Worm (Caenorhabditis elegans) whole organism, mixed stage, embryonic: ENCODE results near the gene lmd-3.

Experiments
- M03D4.4 ChIP-seq: sonication (generic microtip); optimal IDR thresholded peaks from 2 replicates; lab custom pipeline; 2017; ENCODE audit warnings: mild to moderate bottlenecking, missing genetic modification characterization, missing compliant biosample characterization
- bed-3 ChIP-seq: fragments of 200-800 bp; sonication (Bioruptor generic); optimal IDR thresholded peaks from 3 replicates; lab custom pipeline; 2018; ENCODE audit warnings: mild to moderate bottlenecking, missing genetic modification characterization, moderate library complexity, missing compliant biosample characterization
- ceh-39 ChIP-seq: fragments of 150-350 bp; optimal IDR thresholded peaks from 2 replicates; lab custom pipeline; 2014; ENCODE audit warnings: missing biosample characterization, missing genetic modification characterization
- ceh-43 ChIP-seq: fragments of 200-800 bp; sonication (Bioruptor generic); optimal IDR thresholded peaks from 2 replicates; lab custom pipeline; 2018; ENCODE audit warnings: mild to moderate bottlenecking, missing genetic modification characterization, moderate library complexity, missing compliant biosample characterization
- ceh-83 ChIP-seq: fragments of 200-800 bp; sonication (Bioruptor generic); optimal IDR thresholded peaks from 2 replicates; lab custom pipeline; 2018; ENCODE audit warnings: mild to moderate bottlenecking, missing genetic modification characterization, missing compliant biosample characterization
- cnd-1 ChIP-seq: fragments of 200-800 bp; sonication (Bioruptor generic); optimal IDR thresholded peaks from 2 replicates; lab custom pipeline; 2018; ENCODE audit warnings: mild to moderate bottlenecking, missing genetic modification characterization, missing compliant biosample characterization
- drap-1 ChIP-seq: fragments of 200-800 bp; sonication (Bioruptor generic); optimal IDR thresholded peaks from 3 replicates; lab custom pipeline; 2018; ENCODE audit warnings: mild to moderate bottlenecking, missing genetic modification characterization, missing compliant biosample characterization
- elt-1 ChIP-seq: sonication (generic microtip); optimal IDR thresholded peaks from 2 replicates; lab custom pipeline; 2017; ENCODE audit warnings: missing genetic modification characterization, mild to moderate bottlenecking, missing compliant biosample characterization, antibody characterized with exemption, moderate library complexity, borderline replicate concordance; ENCODE audit not compliant: insufficient read depth
- elt-3 ChIP-seq: fragments of 150-350 bp; optimal IDR thresholded peaks from 2 replicates; lab custom pipeline; 2014; ENCODE audit warnings: missing biosample characterization, missing genetic modification characterization
- flh-1 ChIP-seq: fragments of 200-800 bp; sonication (Bioruptor generic); optimal IDR thresholded peaks from 2 replicates; lab custom pipeline; 2018; ENCODE audit warnings: mild to moderate bottlenecking, missing genetic modification characterization, moderate library complexity, missing compliant biosample characterization
- ham-2 ChIP-seq: fragments of 200-800 bp; sonication (Bioruptor generic); optimal IDR thresholded peaks from 2 replicates; lab custom pipeline; 2018; ENCODE audit warnings: mild to moderate bottlenecking, missing genetic modification characterization, missing compliant biosample characterization
- hlh-1 ChIP-seq: fragments of 150-350 bp; optimal IDR thresholded peaks from 2 replicates; lab custom pipeline; 2014; ENCODE audit warnings: missing biosample characterization, missing genetic modification reagents, missing genetic modification characterization
- lin-32 ChIP-seq: fragments of 200-800 bp; sonication (Bioruptor generic); optimal IDR thresholded peaks from 2 replicates; lab custom pipeline; 2018; ENCODE audit warnings: mild to moderate bottlenecking, missing genetic modification characterization, missing compliant biosample characterization
- lsy-2 ChIP-seq: fragments of 150-350 bp; optimal IDR thresholded peaks from 2 replicates; lab custom pipeline; 2014; ENCODE audit warnings: missing biosample characterization, missing genetic modification characterization
- mab-5 ChIP-seq: fragments of 150-350 bp; optimal IDR thresholded peaks from 2 replicates; lab custom pipeline; 2014; ENCODE audit warnings: missing biosample characterization, missing genetic modification characterization
- mep-1 ChIP-seq: fragments of 150-350 bp; optimal IDR thresholded peaks from 2 replicates; lab custom pipeline; 2017; ENCODE audit warnings: missing biosample characterization, missing genetic modification reagents, missing genetic modification characterization, inconsistent platforms
- mls-2 ChIP-seq: sonication (generic microtip); optimal IDR thresholded peaks from 2 replicates; lab custom pipeline; 2016; ENCODE audit warnings: mild to moderate bottlenecking, missing genetic modification characterization, moderate library complexity, missing compliant biosample characterization
- nhr-12 ChIP-seq: fragments of 150-350 bp; optimal IDR thresholded peaks from 2 replicates; lab custom pipeline; 2014; ENCODE audit warnings: missing biosample characterization, missing genetic modification characterization
- nhr-2 ChIP-seq: fragments of 150-350 bp; optimal IDR thresholded peaks from 2 replicates; lab custom pipeline; 2014; ENCODE audit warnings: missing biosample characterization, missing genetic modification characterization
- nhr-237 ChIP-seq: fragments of 150-350 bp; optimal IDR thresholded peaks from 2 replicates; lab custom pipeline; 2014; ENCODE audit warnings: missing biosample characterization, missing genetic modification characterization
- nhr-28 ChIP-seq: fragments of 150-350 bp; optimal IDR thresholded peaks from 2 replicates; lab custom pipeline; 2014; ENCODE audit warnings: missing biosample characterization, missing genetic modification characterization
- nhr-76 ChIP-seq: sonication (generic microtip); optimal IDR thresholded peaks from 2 replicates; lab custom pipeline; 2017; ENCODE audit warnings: missing biosample characterization, missing genetic modification characterization
- pha-4 ChIP-seq: fragments of 150-350 bp; optimal IDR thresholded peaks from 2 replicates; lab custom pipeline; 2018; ENCODE audit warnings: missing biosample characterization, missing genetic modification reagents, missing genetic modification characterization
- sem-2 ChIP-seq: fragments of 200-800 bp; sonication (Bioruptor generic); optimal IDR thresholded peaks from 2 replicates; lab custom pipeline; 2018; ENCODE audit warnings: mild to moderate bottlenecking, missing genetic modification characterization, missing compliant biosample characterization
- snpc-4 ChIP-seq: fragments of 150-350 bp; optimal IDR thresholded peaks from 2 replicates; lab custom pipeline; 2014; ENCODE audit warnings: missing biosample characterization, missing genetic modification characterization
- sptf-1 ChIP-seq: sonication (generic microtip); optimal IDR thresholded peaks from 2 replicates; lab custom pipeline; 2017; ENCODE audit warnings: mild to moderate bottlenecking, missing genetic modification characterization, moderate library complexity, missing compliant biosample characterization
- tbx-8 ChIP-seq: fragments of 200-800 bp; sonication (Bioruptor generic); optimal IDR thresholded peaks from 2 replicates; lab custom pipeline; 2018; ENCODE audit warnings: mild to moderate bottlenecking, missing genetic modification characterization, moderate library complexity, missing compliant biosample characterization
- unc-120 ChIP-seq: sonication (generic microtip); optimal IDR thresholded peaks from 2 replicates; lab custom pipeline; 2017; ENCODE audit warnings: missing genetic modification characterization, missing compliant biosample characterization; ENCODE audit not compliant: poor library complexity, severe bottlenecking
- unc-39 ChIP-seq: fragments of 150-350 bp; optimal IDR thresholded peaks from 2 replicates; lab custom pipeline; 2014; ENCODE audit warnings: missing biosample characterization, missing genetic modification characterization
- unc-62 ChIP-seq: fragments of 150-350 bp; optimal IDR thresholded peaks from 2 replicates; lab custom pipeline; 2014; ENCODE audit warnings: missing biosample characterization, missing genetic modification reagents, missing genetic modification characterization
- zip-8 ChIP-seq: fragments of 150-350 bp; optimal IDR thresholded peaks from 2 replicates; lab custom pipeline; 2014; ENCODE audit warnings: missing biosample characterization, missing genetic modification characterization
- ztf-11 ChIP-seq: fragments of 150-350 bp; optimal IDR thresholded peaks from 2 replicates; lab custom pipeline; 2014; ENCODE audit warnings: missing biosample characterization, missing genetic modification characterization

The lmd-3 gene

ce11 chrV:8379206-8379605 lies 65.4 kb downstream of the lmd-3 start, which contains the start of gene F52E1.5:
Gene F52E1.5, plus strand, starts transcription at chrV:8379506.
- TF ChIP-seq nhr-12 (tag; lab: Kevin White, UChicago), result no peak
- no peak for TF ChIP-seq hlh-1 (tag; lab: Kevin White, UChicago)
- no peak for TF ChIP-seq drap-1 (GFP tag; lab: Kevin White, UChicago)
- no peak for TF ChIP-seq mls-2 (tag; lab: Kevin White, UChicago)
- TF ChIP-seq zip-8 (tag; lab: Kevin White, UChicago), result no peak
- TF ChIP-seq ztf-11, result no peak
- no peak for TF ChIP-seq lin-32 (GFP tag; lab: Kevin White, UChicago)
- no peak for TF ChIP-seq unc-62 (GFP tag; lab: Kevin White, UChicago)
- no peak for TF ChIP-seq ham-2 (GFP tag; lab: Kevin White, UChicago)
- TF ChIP-seq mep-1, result no peak
- no peak for TF ChIP-seq unc-39 (tag; lab: Kevin White, UChicago)
- no peak for TF ChIP-seq M03D4.4
- no peak for TF ChIP-seq snpc-4 (tag; lab: Kevin White, UChicago)
- TF ChIP-seq ceh-39, result no peak
- no peak for TF ChIP-seq cnd-1 (tag; lab: Kevin White, UChicago)
- no peak for TF ChIP-seq nhr-76 (tag; lab: Kevin White, UChicago)
- TF ChIP-seq lsy-2 (tag; lab: Kevin White, UChicago), result no peak

- TF ChIP-seq nhr-76 (tag; lab: Kevin White, UChicago), result no peak
- TF ChIP-seq nhr-28, result no peak
- no peak for TF ChIP-seq lsy-2 (tag; lab: Kevin White, UChicago)
- no peak for TF ChIP-seq pha-4 (tag; lab: Kevin White, UChicago)
- no peak for TF ChIP-seq unc-62 (GFP tag; lab: Kevin White, UChicago)
- no peak for TF ChIP-seq sem-2 (GFP tag; lab: Kevin White, UChicago)
- TF ChIP-seq mls-2 (tag; lab: Kevin White, UChicago), result no peak
- TF ChIP-seq tbx-8 (GFP tag; lab: Kevin White, UChicago), result no peak
- TF ChIP-seq bed-3 (GFP tag; lab: Kevin White, UChicago), result no peak
- no peak for TF ChIP-seq hlh-1 (tag; lab: Kevin White, UChicago)
- TF ChIP-seq zip-8 (tag; lab: Kevin White, UChicago), result no peak
- no peak for TF ChIP-seq sptf-1 (tag; lab: Kevin White, UChicago)
- TF ChIP-seq ceh-83, result no peak
- no peak for TF ChIP-seq drap-1 (GFP tag; lab: Kevin White, UChicago)
- no peak for TF ChIP-seq mab-5 (tag; lab: Kevin White, UChicago)
- TF ChIP-seq unc-120 (tag; lab: Kevin White, UChicago), result no peak
- TF ChIP-seq flh-1 (GFP tag; lab: Kevin White, UChicago), result no peak
- no peak for TF ChIP-seq nhr-2
- no peak for TF ChIP-seq snpc-4 (tag; lab: Kevin White, UChicago)
Measured at ce11 chrV:8375849-8376248, 68.8 kb downstream of the lmd-3 start, which contains the start of gene F38E1.3. Gene F38E1.3, plus strand, starts transcription at chrV:8376149.

ce11 chrV:8375419-8375818 lies 69.2 kb downstream of the lmd-3 start, which contains the start of gene F38E1.10:
Gene F38E1.10, minus strand, starts transcription at chrV:8375519.
- no peak for TF ChIP-seq ceh-43 (GFP tag; lab: Kevin White, UChicago)

- no peak for TF ChIP-seq elt-3 (tag; lab: Kevin White, UChicago)
- no peak for TF ChIP-seq unc-120 (tag; lab: Kevin White, UChicago)
- no peak for TF ChIP-seq sptf-1 (tag; lab: Kevin White, UChicago)
- no peak for TF ChIP-seq ham-2 (GFP tag; lab: Kevin White, UChicago)
- TF ChIP-seq tbx-8 (GFP tag; lab: Kevin White, UChicago), result no peak
- TF ChIP-seq snpc-4 (tag; lab: Kevin White, UChicago), result no peak
- TF ChIP-seq mls-2 (tag; lab: Kevin White, UChicago), result no peak
- TF ChIP-seq mep-1, result no peak
- no peak for TF ChIP-seq unc-62 (GFP tag; lab: Kevin White, UChicago)
- TF ChIP-seq pha-4 (tag; lab: Kevin White, UChicago), result no peak
- no peak for TF ChIP-seq ztf-11
- TF ChIP-seq nhr-237, result no peak
- TF ChIP-seq elt-1, result no peak
- no peak for TF ChIP-seq flh-1 (GFP tag; lab: Kevin White, UChicago)
Measured at ce11 chrV:8370705-8371104, 73.9 kb downstream of the lmd-3 start, which contains the start of gene gpa-2. Gene gpa-2, plus strand, starts transcription at chrV:8371005.
